Fruit fly (Drosophila melanogaster) whole organism, prepupa: ENCODE measurements around the gene frc.
A peak's percentile ranks its signal among the peaks of the same experiment; 100 is the strongest.

Source experiments
- Blimp-1 ChIP-seq: fragments of 200-800 bp; sonication (Bioruptor generic); optimal IDR thresholded peaks from 3 replicates; lab custom pipeline; 2017; ENCODE audit warnings: missing biosample characterization, missing genetic modification characterization, mild to moderate bottlenecking, moderate library complexity, missing genetic modification reagents
- CG10631 ChIP-seq: fragments of 200-800 bp; sonication (Bioruptor generic); optimal IDR thresholded peaks from 2 replicates; lab custom pipeline; 2016; ENCODE audit warnings: missing biosample characterization, missing genetic modification characterization
- CG11294 ChIP-seq: fragments of 200-800 bp; sonication (Bioruptor generic); IDR thresholded peaks from 2 replicates; pipeline ENCODE4 v1.3.6; 2022; ENCODE audit warnings: missing biosample characterization, missing genetic modification characterization
- CG11762 ChIP-seq: fragments of 200-800 bp; sonication (Bioruptor generic); optimal IDR thresholded peaks from 3 replicates; lab custom pipeline; 2016; ENCODE audit warnings: missing biosample characterization, missing genetic modification characterization; ENCODE audit not compliant: insufficient read depth
- CG11902 ChIP-seq: fragments of 200-800 bp; sonication (Bioruptor generic); optimal IDR thresholded peaks from 3 replicates; lab custom pipeline; 2016; ENCODE audit warnings: missing biosample characterization, missing genetic modification characterization
- CG16779 ChIP-seq: fragments of 200-800 bp; sonication (Bioruptor generic); optimal IDR thresholded peaks from 3 replicates; lab custom pipeline; 2017; ENCODE audit warnings: missing biosample characterization, mild to moderate bottlenecking, missing genetic modification characterization
- CG3032 ChIP-seq: fragments of 200-800 bp; optimal IDR thresholded peaks from 2 replicates; lab custom pipeline; 2019; ENCODE audit warnings: missing biosample characterization, mild to moderate bottlenecking, missing genetic modification characterization, moderate library complexity
- CG31627 ChIP-seq: fragments of 200-800 bp; sonication (Bioruptor generic); optimal IDR thresholded peaks from 3 replicates; lab custom pipeline; 2016; ENCODE audit warnings: missing biosample characterization, missing genetic modification characterization
- CG32006 ChIP-seq: fragments of 200-800 bp; sonication (Bioruptor generic); optimal IDR thresholded peaks from 3 replicates; lab custom pipeline; 2017; ENCODE audit warnings: missing biosample characterization, mild to moderate bottlenecking, missing genetic modification characterization
- CG34406 ChIP-seq: fragments of 200-800 bp; sonication (Bioruptor generic); optimal IDR thresholded peaks from 3 replicates; lab custom pipeline; 2016; ENCODE audit warnings: missing biosample characterization, missing genetic modification characterization
- CG3919 ChIP-seq: fragments of 200-800 bp; sonication (Bioruptor generic); optimal IDR thresholded peaks from 3 replicates; lab custom pipeline; 2016; ENCODE audit warnings: missing biosample characterization, missing genetic modification characterization
- CG4318 ChIP-seq: fragments of 200-800 bp; sonication (Bioruptor generic); optimal IDR thresholded peaks from 3 replicates; lab custom pipeline; 2017; ENCODE audit warnings: missing biosample characterization, mild to moderate bottlenecking, missing genetic modification characterization
- CG6163 ChIP-seq: fragments of 200-800 bp; sonication (Bioruptor generic); IDR thresholded peaks from 3 replicates; pipeline ENCODE4 v1.3.6; 2022; ENCODE audit warnings: missing biosample characterization, missing genetic modification characterization
- CG6276 ChIP-seq: fragments of 200-800 bp; sonication (Bioruptor generic); optimal IDR thresholded peaks from 2 replicates; lab custom pipeline; 2017; ENCODE audit warnings: missing biosample characterization, mild to moderate bottlenecking, missing genetic modification characterization
- CG6792 ChIP-seq: fragments of 200-800 bp; sonication (Bioruptor generic); optimal IDR thresholded peaks from 3 replicates; lab custom pipeline; 2016; ENCODE audit warnings: missing biosample characterization, missing genetic modification characterization
- CG6808 ChIP-seq: fragments of 200-800 bp; sonication (Bioruptor generic); optimal IDR thresholded peaks from 3 replicates; lab custom pipeline; 2017; ENCODE audit warnings: missing biosample characterization, missing genetic modification characterization, mild to moderate bottlenecking, moderate library complexity, missing genetic modification reagents
- CG6854 ChIP-seq: fragments of 200-800 bp; sonication (Bioruptor generic); optimal IDR thresholded peaks from 2 replicates; lab custom pipeline; 2017; ENCODE audit warnings: missing biosample characterization, mild to moderate bottlenecking, missing genetic modification characterization
- CG7368 ChIP-seq: fragments of 200-800 bp; sonication (Bioruptor generic); optimal IDR thresholded peaks from 3 replicates; lab custom pipeline; 2016; ENCODE audit warnings: missing biosample characterization, missing genetic modification characterization
- CG8119 ChIP-seq: fragments of 200-800 bp; sonication (Bioruptor generic); IDR thresholded peaks from 3 replicates; pipeline ENCODE4 v1.3.6; 2022; ENCODE audit warnings: missing biosample characterization, missing genetic modification characterization
- CG8319 ChIP-seq: fragments of 200-800 bp; sonication (Bioruptor generic); optimal IDR thresholded peaks from 3 replicates; lab custom pipeline; 2016; ENCODE audit warnings: missing biosample characterization, missing genetic modification characterization
- CG8632 ChIP-seq: fragments of 200-800 bp; sonication (Bioruptor generic); optimal IDR thresholded peaks from 3 replicates; lab custom pipeline; 2016; ENCODE audit warnings: missing biosample characterization, missing genetic modification characterization
- CG9139 ChIP-seq: fragments of 200-800 bp; sonication (Bioruptor generic); optimal IDR thresholded peaks from 3 replicates; lab custom pipeline; 2017; ENCODE audit warnings: missing biosample characterization, mild to moderate bottlenecking, missing genetic modification characterization
- Eip75B ChIP-seq: fragments of 200-800 bp; sonication (Bioruptor generic); optimal IDR thresholded peaks from 3 replicates; lab custom pipeline; 2016; ENCODE audit warnings: missing biosample characterization, missing genetic modification characterization
- Eip78C ChIP-seq: fragments of 200-800 bp; sonication (Bioruptor generic); peaks from one replicate; lab custom pipeline; 2016; ENCODE audit warnings: missing biosample characterization, missing genetic modification characterization
- Eip93F ChIP-seq: fragments of 200-800 bp; sonication (Bioruptor generic); optimal IDR thresholded peaks from 2 replicates; lab custom pipeline; 2016; ENCODE audit warnings: missing biosample characterization, mild to moderate bottlenecking, missing genetic modification characterization
- Ets21C ChIP-seq: fragments of 200-800 bp; sonication (Bioruptor generic); optimal IDR thresholded peaks from 3 replicates; lab custom pipeline; 2016; ENCODE audit warnings: missing biosample characterization, missing genetic modification characterization
- Hr38 ChIP-seq: sonication (Bioruptor generic); optimal IDR thresholded peaks from 2 replicates; lab custom pipeline; 2016; ENCODE audit warnings: missing biosample characterization, missing genetic modification characterization
- Hr39 ChIP-seq: fragments of 200-800 bp; sonication (Bioruptor generic); optimal IDR thresholded peaks from 2 replicates; lab custom pipeline; 2016; ENCODE audit warnings: missing biosample characterization, missing genetic modification characterization
- Hr4 ChIP-seq: fragments of 200-800 bp; sonication (Bioruptor generic); optimal IDR thresholded peaks from 3 replicates; lab custom pipeline; 2016; ENCODE audit warnings: missing biosample characterization, missing genetic modification characterization
- Met ChIP-seq: fragments of 200-800 bp; sonication (Bioruptor generic); optimal IDR thresholded peaks from 3 replicates; lab custom pipeline; 2016; ENCODE audit warnings: missing biosample characterization, missing genetic modification characterization
- OdsH ChIP-seq: fragments of 200-800 bp; sonication (Bioruptor generic); optimal IDR thresholded peaks from 3 replicates; lab custom pipeline; 2016; ENCODE audit warnings: missing biosample characterization, missing genetic modification characterization
- Smox ChIP-seq: fragments of 200-800 bp; sonication (Bioruptor generic); optimal IDR thresholded peaks from 3 replicates; lab custom pipeline; 2016; ENCODE audit warnings: missing biosample characterization, missing genetic modification characterization
- Sox102F ChIP-seq: fragments of 200-800 bp; sonication (Bioruptor generic); optimal IDR thresholded peaks from 2 replicates; lab custom pipeline; 2016; ENCODE audit warnings: missing biosample characterization, mild to moderate bottlenecking, missing genetic modification characterization
- Sox14 ChIP-seq: fragments of 200-800 bp; sonication (Bioruptor generic); optimal IDR thresholded peaks from 3 replicates; lab custom pipeline; 2016; ENCODE audit warnings: missing biosample characterization, missing genetic modification characterization
- Sox15 ChIP-seq: fragments of 200-800 bp; sonication (Bioruptor generic); optimal IDR thresholded peaks from 3 replicates; lab custom pipeline; 2016; ENCODE audit warnings: missing biosample characterization, missing genetic modification characterization
- achi ChIP-seq: fragments of 200-800 bp; sonication (Bioruptor generic); optimal IDR thresholded peaks from 3 replicates; lab custom pipeline; 2016; ENCODE audit warnings: missing biosample characterization, missing genetic modification characterization
- acj6 ChIP-seq: fragments of 200-800 bp; sonication (Bioruptor generic); optimal IDR thresholded peaks from 3 replicates; lab custom pipeline; 2016; ENCODE audit warnings: missing biosample characterization, missing genetic modification characterization
- cyc ChIP-seq: fragments of 200-800 bp; sonication (Bioruptor generic); optimal IDR thresholded peaks from 3 replicates; lab custom pipeline; 2016; ENCODE audit warnings: missing biosample characterization, missing genetic modification characterization
- dac ChIP-seq: fragments of 200-800 bp; sonication (Bioruptor generic); optimal IDR thresholded peaks from 2 replicates; lab custom pipeline; 2017; ENCODE audit warnings: missing biosample characterization, mild to moderate bottlenecking, missing genetic modification characterization
- dsx ChIP-seq: fragments of 200-800 bp; optimal IDR thresholded peaks from 3 replicates; lab custom pipeline; 2019; ENCODE audit warnings: missing biosample characterization, mild to moderate bottlenecking, missing genetic modification characterization, moderate library complexity; ENCODE audit not compliant: poor library complexity, severe bottlenecking
- esn ChIP-seq: fragments of 200-800 bp; sonication (Bioruptor generic); optimal IDR thresholded peaks from 2 replicates; lab custom pipeline; 2016; ENCODE audit warnings: missing biosample characterization, mild to moderate bottlenecking, missing genetic modification characterization, moderate library complexity
- fd59A ChIP-seq: fragments of 200-800 bp; sonication (Bioruptor generic); optimal IDR thresholded peaks from 2 replicates; lab custom pipeline; 2017; ENCODE audit warnings: missing biosample characterization, mild to moderate bottlenecking, missing genetic modification characterization, missing genetic modification reagents
- fd85E ChIP-seq: fragments of 200-800 bp; sonication (Bioruptor generic); optimal IDR thresholded peaks from 3 replicates; lab custom pipeline; 2016; ENCODE audit warnings: missing biosample characterization, missing genetic modification characterization
- fkh ChIP-seq: fragments of 200-800 bp; sonication (Bioruptor generic); optimal IDR thresholded peaks from 3 replicates; lab custom pipeline; 2017; ENCODE audit warnings: missing biosample characterization, mild to moderate bottlenecking, missing genetic modification characterization, moderate library complexity
- lz ChIP-seq: fragments of 200-800 bp; sonication (Bioruptor generic); optimal IDR thresholded peaks from 3 replicates; lab custom pipeline; 2016; ENCODE audit warnings: missing biosample characterization, missing genetic modification characterization
- net ChIP-seq: fragments of 200-800 bp; sonication (Bioruptor generic); optimal IDR thresholded peaks from 3 replicates; lab custom pipeline; 2016; ENCODE audit warnings: missing biosample characterization, missing genetic modification characterization
- pdm3 ChIP-seq: fragments of 200-800 bp; sonication (Bioruptor generic); optimal IDR thresholded peaks from 3 replicates; lab custom pipeline; 2016; ENCODE audit warnings: missing biosample characterization, missing genetic modification characterization
- spab ChIP-seq: fragments of 200-800 bp; sonication (Bioruptor generic); optimal IDR thresholded peaks from 2 replicates; lab custom pipeline; 2017; ENCODE audit warnings: missing biosample characterization, mild to moderate bottlenecking, missing genetic modification characterization, missing genetic modification reagents
- ss ChIP-seq, 2 experiments: fragments of 200-800 bp; sonication (Bioruptor generic); optimal IDR thresholded peaks; 2 replicates in 1 of 2; 3 replicates in 1 of 2; lab custom pipeline; 2017 to 2018; ENCODE audit warnings: mild to moderate bottlenecking in 2 of 2, missing biosample characterization in 2 of 2, missing genetic modification characterization in 2 of 2, moderate library complexity in 1 of 2
- svp ChIP-seq: fragments of 200-800 bp; sonication (Bioruptor generic); peaks from one replicate; lab custom pipeline; 2016; ENCODE audit warnings: missing biosample characterization, missing genetic modification characterization
- topi ChIP-seq: fragments of 200-800 bp; sonication (Bioruptor generic); optimal IDR thresholded peaks from 3 replicates; lab custom pipeline; 2016; ENCODE audit warnings: missing biosample characterization, missing genetic modification characterization
- vri ChIP-seq: fragments of 200-800 bp; sonication (Bioruptor generic); optimal IDR thresholded peaks from 3 replicates; lab custom pipeline; 2016; ENCODE audit warnings: missing biosample characterization, mild to moderate bottlenecking, missing genetic modification characterization

Gene frc

DNA sequence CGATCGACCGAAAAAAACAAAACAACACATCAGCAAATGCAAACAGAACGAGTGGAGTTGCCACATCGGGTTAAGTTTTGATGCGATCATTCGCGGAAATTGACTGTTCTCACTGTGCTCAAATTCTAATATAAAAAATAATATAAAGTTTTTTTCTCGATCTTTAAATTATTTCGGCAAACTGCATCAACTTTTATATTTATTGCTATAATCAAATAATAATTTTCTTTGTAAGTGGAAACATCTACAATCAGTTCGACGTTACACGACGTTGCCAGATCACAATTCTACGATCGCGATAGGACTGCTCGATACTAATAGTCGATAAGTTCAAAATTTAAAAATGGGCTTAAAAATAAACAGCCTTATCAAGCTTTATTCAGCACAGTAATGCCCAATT is 4.2 kb downstream of the frc start, which contains the start of gene Gorab:
TSS of gene Gorab (minus strand) at position 58 of the 400 bp plus-strand sequence.
- TF ChIP-seq CG8319 (GFP tag; lab: Kevin White, UChicago) (peak; percentile 74), fd59A (GFP tag; lab: Kevin White, UChicago) (peak; percentile 39), CG6854 (no peak), CG10631 (peak; percentile 79), CG3919 (peak; percentile 87), CG11902 (GFP tag; lab: Kevin White, UChicago) (peak; percentile 92), lz (GFP tag; lab: Kevin White, UChicago) (peak; percentile 82), achi (GFP tag; lab: Kevin White, UChicago) (peak; percentile 86), Smox (GFP tag; lab: Kevin White, UChicago) (peak; percentile 85), Sox15 (GFP tag; lab: Kevin White, UChicago) (peak; percentile 92), Eip75B (GFP tag; lab: Kevin White, UChicago) (peak; percentile 70), Blimp-1 (GFP tag; lab: Kevin White, UChicago) (peak; percentile 47), Hr39 (GFP tag; lab: Kevin White, UChicago) (peak; percentile 92), dsx (GFP tag; lab: Kevin White, UChicago) (peak; percentile 77), CG4318 (GFP tag; lab: Kevin White, UChicago) (peak; percentile 81), spab (GFP tag; lab: Kevin White, UChicago) (peak; percentile 52), CG16779 (no peak), Hr4 (GFP tag; lab: Kevin White, UChicago) (peak; percentile 90), CG11294 (GFP tag; lab: Robert Waterston, UW) (peak; percentile 90), Hr38 (GFP tag; lab: Kevin White, UChicago) (peak; percentile 7), OdsH (peak; percentile 91), Met (GFP tag; lab: Kevin White, UChicago) (peak; percentile 86), CG32006 (peak; percentile 87), CG8632 (GFP tag; lab: Kevin White, UChicago) (peak; percentile 79), Sox102F (GFP tag; lab: Kevin White, UChicago) (peak; percentile 76), vri (peak; percentile 67), CG31627 (peak; percentile 92), dac (GFP tag; lab: Kevin White, UChicago) (peak; percentile 46), Eip93F (peak; percentile 84), acj6 (GFP tag; lab: Kevin White, UChicago) (peak; percentile 89), svp (GFP tag; lab: Kevin White, UChicago) (peak; percentile 95), CG11762 (peak; percentile 56), CG8119 (GFP tag; lab: Robert Waterston, UW) (peak; percentile 84), ss (GFP tag; optimal IDR thresholded peaks at IDR 0.05; lab: Kevin White, UChicago) (peak in 1 of 2 experiments; percentile 41), fkh (GFP tag; lab: Kevin White, UChicago) (peak; percentile 98), Ets21C (GFP tag; lab: Kevin White, UChicago) (peak; percentile 77), CG3032 (tag; lab: Kevin White, UChicago) (peak; percentile 92), pdm3 (GFP tag; lab: Kevin White, UChicago) (peak; percentile 90), topi (peak; percentile 90), CG7368 (peak; percentile 72), esn (GFP tag; lab: Kevin White, UChicago) (peak; percentile 83), cyc (GFP tag; lab: Kevin White, UChicago) (peak; percentile 90), CG9139 (GFP tag; lab: Kevin White, UChicago) (no peak), Sox14 (GFP tag; lab: Kevin White, UChicago) (peak; percentile 91), Eip78C (GFP tag; lab: Kevin White, UChicago) (peak; percentile 90), CG6163 (GFP tag; lab: Robert Waterston, UW) (peak; percentile 95), CG6276 (GFP tag; lab: Kevin White, UChicago) (peak; percentile 49), fd85E (GFP tag; lab: Kevin White, UChicago) (peak; percentile 18), CG6808 (GFP tag; lab: Kevin White, UChicago) (peak; percentile 31), CG34406 (GFP tag; lab: Kevin White, UChicago) (peak; percentile 81), CG6792 (GFP tag; lab: Kevin White, UChicago) (peak; percentile 64), net (peak; percentile 70)
